Fruit fly (Drosophila melanogaster) whole organism, embryonic: ENCODE results near the gene CG43131.

Experiments used
- Atf6 ChIP-seq: fragments of 200-800 bp; sonication (Bioruptor generic); IDR thresholded peaks from 2 replicates; pipeline ENCODE4 v1.3.6; 2022; ENCODE audit warnings: missing biosample characterization, missing genetic modification characterization
- Awh ChIP-seq: fragments of 200-800 bp; sonication (Bioruptor generic); IDR thresholded peaks from 2 replicates; pipeline ENCODE4, ENCODE4 v1.3.6; 2022; ENCODE audit warnings: missing biosample characterization, missing genetic modification characterization
- CG10209 ChIP-seq: fragments of 200-800 bp; sonication (Bioruptor generic); optimal IDR thresholded peaks from 3 replicates; lab custom pipeline; 2017; ENCODE audit warnings: missing biosample characterization, mild to moderate bottlenecking, missing genetic modification characterization, missing genetic modification reagents
- CG10321 ChIP-seq: fragments of 200-800 bp; sonication (Bioruptor generic); IDR thresholded peaks from 2 replicates; pipeline ENCODE4 v1.3.6; 2022; ENCODE audit warnings: missing biosample characterization, missing genetic modification characterization
- CG12219 ChIP-seq: fragments of 200-800 bp; sonication (Bioruptor generic); optimal IDR thresholded peaks from 3 replicates; lab custom pipeline; 2018; ENCODE audit warnings: missing biosample characterization, mild to moderate bottlenecking, missing genetic modification characterization
- CG12744 ChIP-seq: fragments of 200-800 bp; sonication (Bioruptor generic); optimal IDR thresholded peaks from 2 replicates; lab custom pipeline; 2016; ENCODE audit warnings: missing biosample characterization, missing genetic modification characterization
- CG13424 ChIP-seq: fragments of 200-800 bp; sonication (Bioruptor generic); optimal IDR thresholded peaks from 2 replicates; lab custom pipeline; 2019; ENCODE audit warnings: missing biosample characterization, mild to moderate bottlenecking, missing genetic modification characterization, moderate library complexity
- CG15011 ChIP-seq: fragments of 200-800 bp; sonication (Bioruptor generic); optimal IDR thresholded peaks from 3 replicates; lab custom pipeline; 2018; ENCODE audit warnings: missing biosample characterization, mild to moderate bottlenecking, missing genetic modification characterization
- CG17385 ChIP-seq: fragments of 200-800 bp; sonication (Bioruptor generic); optimal IDR thresholded peaks from 3 replicates; lab custom pipeline; 2018; ENCODE audit warnings: missing biosample characterization, mild to moderate bottlenecking, missing genetic modification characterization
- CG17612 ChIP-seq: fragments of 200-800 bp; sonication (Bioruptor generic); IDR thresholded peaks from 2 replicates; pipeline ENCODE4 v1.3.6; 2022; ENCODE audit warnings: missing biosample characterization, missing genetic modification characterization
- CG18764 ChIP-seq: fragments of 200-800 bp; sonication (Bioruptor generic); optimal IDR thresholded peaks from 3 replicates; lab custom pipeline; 2016; ENCODE audit warnings: missing biosample characterization, missing genetic modification characterization
- CG31441 ChIP-seq: fragments of 200-800 bp; sonication (Bioruptor generic); IDR thresholded peaks from 2 replicates; pipeline ENCODE4 v1.3.6; 2022; ENCODE audit warnings: missing biosample characterization, missing genetic modification characterization
- CG3281 ChIP-seq: fragments of 200-800 bp; sonication (Bioruptor generic); optimal IDR thresholded peaks from 3 replicates; lab custom pipeline; 2017; ENCODE audit warnings: missing biosample characterization, mild to moderate bottlenecking, missing genetic modification characterization
- CG33557 ChIP-seq: fragments of 200-800 bp; sonication (Bioruptor generic); optimal IDR thresholded peaks from 2 replicates; lab custom pipeline; 2019; ENCODE audit warnings: missing biosample characterization, mild to moderate bottlenecking, missing genetic modification characterization, moderate library complexity
- CG43689 ChIP-seq: fragments of 200-800 bp; sonication (Bioruptor generic); IDR thresholded peaks from 2 replicates; pipeline ENCODE4 v1.3.6; 2022; ENCODE audit warnings: missing biosample characterization, missing genetic modification characterization
- CG4617 ChIP-seq: fragments of 200-800 bp; sonication (Bioruptor generic); optimal IDR thresholded peaks from 3 replicates; lab custom pipeline; 2016; ENCODE audit warnings: missing biosample characterization, missing genetic modification characterization, borderline replicate concordance
- CG5180 ChIP-seq: fragments of 200-800 bp; sonication (Bioruptor generic); optimal IDR thresholded peaks from 3 replicates; lab custom pipeline; 2017; ENCODE audit warnings: missing biosample characterization, missing genetic modification characterization, mild to moderate bottlenecking, moderate library complexity, missing genetic modification reagents
- CG8089 ChIP-seq: fragments of 200-800 bp; sonication (Bioruptor generic); optimal IDR thresholded peaks from 3 replicates; lab custom pipeline; 2016; ENCODE audit warnings: missing biosample characterization, missing genetic modification characterization
- CG9215 ChIP-seq: fragments of 200-800 bp; sonication (Bioruptor generic); IDR thresholded peaks from 2 replicates; pipeline ENCODE4 v1.3.6; 2022; ENCODE audit warnings: missing biosample characterization, missing genetic modification characterization
- CG9817 ChIP-seq: fragments of 200-800 bp; sonication (Bioruptor generic); optimal IDR thresholded peaks from 2 replicates; lab custom pipeline; 2018; ENCODE audit warnings: missing biosample characterization, mild to moderate bottlenecking, missing genetic modification characterization, moderate library complexity
- CHES-1-like ChIP-seq: fragments of 200-800 bp; sonication (Bioruptor generic); optimal IDR thresholded peaks from 2 replicates; lab custom pipeline; 2016; ENCODE audit warnings: missing biosample characterization, missing genetic modification characterization
- Camta ChIP-seq: fragments of 200-800 bp; sonication (Bioruptor generic); optimal IDR thresholded peaks from 2 replicates; lab custom pipeline; 2016; ENCODE audit warnings: missing biosample characterization, missing genetic modification characterization
- Doc3 ChIP-seq: fragments of 200-800 bp; sonication (Bioruptor generic); IDR thresholded peaks from 3 replicates; pipeline ENCODE4 v1.3.6; 2022; ENCODE audit warnings: missing biosample characterization, missing genetic modification characterization; ENCODE audit not compliant: partially characterized antibody
- Ets65A ChIP-seq: fragments of 200-800 bp; sonication (Bioruptor generic); peaks from one replicate; lab custom pipeline; 2016; ENCODE audit warnings: missing biosample characterization, missing genetic modification characterization
- Fer1 ChIP-seq: fragments of 200-800 bp; sonication (Bioruptor generic); optimal IDR thresholded peaks from 2 replicates; lab custom pipeline; 2017; ENCODE audit warnings: missing biosample characterization, mild to moderate bottlenecking, missing genetic modification characterization
- HLH4C ChIP-seq: fragments of 200-800 bp; sonication (Bioruptor generic); IDR thresholded peaks from 3 replicates; pipeline ENCODE4 v1.3.6; 2022; ENCODE audit warnings: missing biosample characterization, missing genetic modification characterization; ENCODE audit not compliant: partially characterized antibody
- Hey ChIP-seq: fragments of 200-800 bp; sonication (Bioruptor generic); optimal IDR thresholded peaks from 3 replicates; lab custom pipeline; 2018; ENCODE audit warnings: missing biosample characterization, mild to moderate bottlenecking, missing genetic modification characterization
- Hr39 ChIP-seq: fragments of >200 bp; optimal IDR thresholded peaks from 2 replicates; lab custom pipeline; 2017
- Med ChIP-seq: fragments of 200-800 bp; sonication (Bioruptor generic); peaks from one replicate; lab custom pipeline; 2016; ENCODE audit warnings: missing biosample characterization, missing genetic modification characterization, mild to moderate bottlenecking, inconsistent platforms, moderate library complexity
- Scr ChIP-seq: fragments of 200-800 bp; sonication (Bioruptor generic); IDR thresholded peaks from 2 replicates; pipeline ENCODE4 v1.3.6; 2022; ENCODE audit warnings: missing biosample characterization, missing genetic modification characterization; ENCODE audit not compliant: partially characterized antibody
- Sry-β ChIP-seq: fragments of 200-800 bp; sonication (Bioruptor generic); optimal IDR thresholded peaks from 2 replicates; lab custom pipeline; 2018; ENCODE audit warnings: missing biosample characterization, mild to moderate bottlenecking, missing genetic modification characterization, moderate library complexity
- ato ChIP-seq: fragments of 200-800 bp; sonication (Bioruptor generic); IDR thresholded peaks from 2 replicates; pipeline ENCODE4 v1.3.6; 2022; ENCODE audit warnings: missing biosample characterization, missing genetic modification characterization; ENCODE audit not compliant: partially characterized antibody
- ci ChIP-seq: fragments of 200-800 bp; sonication (Bioruptor generic); IDR thresholded peaks from 3 replicates; pipeline ENCODE4 v1.3.6; 2022; ENCODE audit warnings: missing biosample characterization, missing genetic modification characterization
- crc ChIP-seq: fragments of 200-800 bp; sonication (Bioruptor generic); optimal IDR thresholded peaks from 2 replicates; lab custom pipeline; 2016; ENCODE audit warnings: missing biosample characterization, missing genetic modification characterization
- fd64A ChIP-seq: fragments of 200-800 bp; sonication (Bioruptor generic); optimal IDR thresholded peaks from 3 replicates; lab custom pipeline; 2018; ENCODE audit warnings: missing biosample characterization, mild to moderate bottlenecking, missing genetic modification characterization
- gfzf ChIP-seq: fragments of 200-800 bp; sonication (Bioruptor generic); optimal IDR thresholded peaks from 2 replicates; lab custom pipeline; 2016; ENCODE audit warnings: missing biosample characterization, mild to moderate bottlenecking, missing genetic modification characterization, moderate library complexity
- ham ChIP-seq: fragments of 200-800 bp; sonication (Bioruptor generic); IDR thresholded peaks from 2 replicates; pipeline ENCODE4 v1.3.6; 2022; ENCODE audit warnings: missing biosample characterization, missing genetic modification characterization
- klu ChIP-seq: fragments of 200-800 bp; sonication (Bioruptor generic); IDR thresholded peaks from 2 replicates; pipeline ENCODE4 v1.3.6; 2022; ENCODE audit warnings: missing biosample characterization, missing genetic modification characterization
- knrl ChIP-seq: fragments of 200-800 bp; sonication (Bioruptor generic); IDR thresholded peaks from 3 replicates; pipeline ENCODE4 v1.3.6; 2022; ENCODE audit warnings: missing biosample characterization, missing genetic modification characterization; ENCODE audit not compliant: partially characterized antibody
- nom ChIP-seq: fragments of 200-800 bp; sonication (Bioruptor generic); optimal IDR thresholded peaks from 2 replicates; lab custom pipeline; 2017; ENCODE audit warnings: missing biosample characterization, missing genetic modification characterization, mild to moderate bottlenecking, moderate library complexity, missing genetic modification reagents
- pb ChIP-seq: fragments of 200-800 bp; sonication (Bioruptor generic); optimal IDR thresholded peaks from 3 replicates; lab custom pipeline; 2016; ENCODE audit warnings: missing biosample characterization, missing genetic modification characterization
- pnt ChIP-seq: fragments of 200-800 bp; sonication (Bioruptor generic); optimal IDR thresholded peaks from 3 replicates; lab custom pipeline; 2016; ENCODE audit warnings: missing biosample characterization, missing genetic modification characterization
- rib ChIP-seq: fragments of 200-800 bp; sonication (Bioruptor generic); IDR thresholded peaks from 2 replicates; pipeline ENCODE4 v1.3.6; 2022; ENCODE audit warnings: missing biosample characterization, missing genetic modification characterization
- sima ChIP-seq: fragments of 200-800 bp; sonication (Bioruptor generic); optimal IDR thresholded peaks from 2 replicates; lab custom pipeline; 2016; ENCODE audit warnings: missing biosample characterization, missing genetic modification characterization
- slbo ChIP-seq: fragments of 200-800 bp; sonication (Bioruptor generic); IDR thresholded peaks from 2 replicates; pipeline ENCODE4 v1.3.6; 2022; ENCODE audit warnings: missing biosample characterization, missing genetic modification characterization
- so ChIP-seq: fragments of 200-800 bp; sonication (Bioruptor generic); IDR thresholded peaks from 3 replicates; pipeline ENCODE4 v1.3.6; 2022; ENCODE audit warnings: missing biosample characterization, missing genetic modification characterization
- stc ChIP-seq: fragments of 200-800 bp; sonication (Bioruptor generic); IDR thresholded peaks from 2 replicates; pipeline ENCODE4 v1.3.6; 2022; ENCODE audit warnings: missing biosample characterization, missing genetic modification characterization
- sug ChIP-seq: fragments of 200-800 bp; optimal IDR thresholded peaks from 2 replicates; lab custom pipeline; 2019; ENCODE audit warnings: missing biosample characterization, mild to moderate bottlenecking, missing genetic modification characterization, moderate library complexity
- twi ChIP-seq: fragments of 200-800 bp; optimal IDR thresholded peaks from 2 replicates; lab custom pipeline; 2019; ENCODE audit warnings: missing biosample characterization, mild to moderate bottlenecking, missing genetic modification characterization, moderate library complexity
- wek ChIP-seq: fragments of 200-800 bp; sonication (Bioruptor generic); optimal IDR thresholded peaks from 3 replicates; lab custom pipeline; 2018; ENCODE audit warnings: missing biosample characterization, mild to moderate bottlenecking, missing genetic modification characterization, moderate library complexity

Gene CG43131

DNA sequence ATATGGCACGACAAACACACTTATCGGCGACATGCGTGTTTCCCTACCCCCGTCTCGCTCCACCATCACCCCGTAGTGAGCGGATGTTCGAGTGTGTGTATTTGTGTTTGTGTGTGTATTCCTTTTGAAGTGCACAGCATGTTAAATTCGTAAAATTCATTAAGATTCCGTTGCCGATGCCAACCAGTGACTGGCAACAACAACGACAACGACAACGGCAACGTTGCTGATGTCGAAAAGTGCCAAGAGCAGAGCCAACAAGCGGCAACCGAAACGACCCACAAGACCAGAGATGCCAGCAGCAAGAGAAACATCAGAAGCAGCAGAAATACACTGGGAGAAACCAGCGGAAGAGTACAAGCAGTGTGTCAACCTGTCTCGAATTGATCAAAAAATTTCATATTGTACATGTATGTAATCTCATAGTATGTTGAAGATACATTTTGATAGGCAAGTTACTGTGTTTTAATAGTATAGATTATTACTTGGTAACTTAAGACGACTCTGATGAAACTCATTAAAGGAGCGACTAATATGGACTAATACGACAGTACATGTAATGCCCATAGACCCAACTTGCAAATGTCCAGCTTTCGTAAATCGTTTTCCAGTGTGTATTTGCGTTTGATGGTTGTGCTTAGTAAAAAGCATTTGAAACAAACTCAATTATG lies 48.2 kb downstream of the CG43131 start (continued):
- TF ChIP-seq CHES-1-like (GFP tag; lab: Kevin White, UChicago) = no peak
- peak; percentile 16; the same call in 1 of the 2 replicates for TF ChIP-seq Scr (GFP tag; lab: Robert Waterston, UW)
- TF ChIP-seq CG10321 = no peak
- TF ChIP-seq Hr39 (lab: Kevin White, UChicago) = no peak
- TF ChIP-seq CG3281 = no peak
- TF ChIP-seq slbo (GFP tag; lab: Robert Waterston, UW) = no peak
- TF ChIP-seq gfzf (GFP tag; lab: Kevin White, UChicago) = no peak
- peak; percentile 11 for TF ChIP-seq CG17385 (GFP tag; lab: Kevin White, UChicago)
- no peak for TF ChIP-seq HLH4C
- TF ChIP-seq pnt (GFP tag; lab: Kevin White, UChicago) = peak; percentile 22
- TF ChIP-seq klu = no peak
- peak; percentile 17 for TF ChIP-seq CG13424 (tag; lab: Kevin White, UChicago)
- TF ChIP-seq ci (GFP tag; lab: Robert Waterston, UW) = peak; percentile 62; the same call in 1 of the 3 replicates
- TF ChIP-seq Sry-β (GFP tag; lab: Kevin White, UChicago) = no peak
- no peak for TF ChIP-seq CG43689 (GFP tag; lab: Robert Waterston, UW)
- TF ChIP-seq CG33557 (GFP tag; lab: Kevin White, UChicago) = no peak
- TF ChIP-seq Camta = no peak
- no peak for TF ChIP-seq CG12219 (GFP tag; lab: Kevin White, UChicago)
- TF ChIP-seq CG15011 = peak; percentile 6
- TF ChIP-seq Med (GFP tag; lab: Kevin White, UChicago) = peak; percentile 85
- TF ChIP-seq CG8089 (GFP tag; lab: Kevin White, UChicago) = no peak
- no peak for TF ChIP-seq pb (GFP tag; lab: Kevin White, UChicago)
- TF ChIP-seq CG9817 (tag; lab: Kevin White, UChicago) = no peak
- TF ChIP-seq sima (GFP tag; lab: Kevin White, UChicago) = no peak
- TF ChIP-seq sug = no peak
- no peak for TF ChIP-seq Hey
- peak; percentile 43 for TF ChIP-seq nom (GFP tag; lab: Kevin White, UChicago)
- TF ChIP-seq Awh (GFP tag; lab: Robert Waterston, UW) = peak; percentile 35; the same call in 1 of the 2 replicates
- TF ChIP-seq so = peak; percentile 7; the same call in 1 of the 3 replicates
- TF ChIP-seq CG5180 (GFP tag; lab: Kevin White, UChicago) = no peak
- no peak for TF ChIP-seq wek (GFP tag; lab: Kevin White, UChicago)
- TF ChIP-seq CG4617 (GFP tag; lab: Kevin White, UChicago) = no peak
- peak; percentile 12 for TF ChIP-seq CG10209
- peak; percentile 44 for TF ChIP-seq CG31441
- no peak for TF ChIP-seq CG9215 (GFP tag; lab: Robert Waterston, UW)
- peak; percentile 79 for TF ChIP-seq twi (tag; lab: Kevin White, UChicago)
- TF ChIP-seq Atf6 (GFP tag; lab: Robert Waterston, UW) = no peak
- no peak for TF ChIP-seq CG12744 (GFP tag; lab: Kevin White, UChicago)
- peak; percentile 22 for TF ChIP-seq Ets65A (GFP tag; lab: Kevin White, UChicago)
- no peak for TF ChIP-seq ham
- TF ChIP-seq CG18764 (GFP tag; lab: Kevin White, UChicago) = peak; percentile 30
- TF ChIP-seq fd64A = no peak
- no peak for TF ChIP-seq rib (GFP tag; lab: Robert Waterston, UW)
- TF ChIP-seq stc (GFP tag; lab: Robert Waterston, UW) = no peak
- TF ChIP-seq Doc3 (GFP tag; lab: Robert Waterston, UW) = no peak
- 0 out of 2 replicates have a peak, but pooled peaks have one; percentile 19 for TF ChIP-seq ato (GFP tag; lab: Robert Waterston, UW)
- no peak for TF ChIP-seq knrl (GFP tag; lab: Robert Waterston, UW)
- no peak for TF ChIP-seq CG17612
- no peak for TF ChIP-seq crc (GFP tag; lab: Kevin White, UChicago)
- TF ChIP-seq Fer1 (GFP tag; lab: Kevin White, UChicago) = no peak
